Worm (Caenorhabditis elegans): ENCODE data around the gene C27C12.1.

ce11 chrX:14868200-14868599 lies 14.6 kb upstream of the C27C12.1 start, which contains the start of gene F31F6.1:
- no peak for TF ChIP-seq ama-1 (optimal IDR thresholded peaks at IDR 0.05)
- no peak for TF ChIP-seq hmg-4 (GFP tag; optimal IDR thresholded peaks at IDR 0.05)
- no peak for TF ChIP-seq tbx-37 (GFP tag; conservative IDR thresholded peaks at IDR 0.05)
- TF ChIP-seq sea-1 (GFP tag; conservative IDR thresholded peaks at IDR 0.05), result no peak
- TF ChIP-seq aly-1 (tag; optimal IDR thresholded peaks at IDR 0.05), result no peak
- TF ChIP-seq ets-7 (tag; optimal IDR thresholded peaks at IDR 0.05), result no peak
- no peak for TF ChIP-seq ceh-13 (GFP tag; optimal IDR thresholded peaks at IDR 0.05)
- TF ChIP-seq F13C5.2 (tag; optimal IDR thresholded peaks at IDR 0.05), result no peak
- TF ChIP-seq scrt-1 (GFP tag; IDR thresholded peaks at IDR 0.05), result no peak
- no peak for TF ChIP-seq tra-4 (tag; optimal IDR thresholded peaks at IDR 0.05)
- no peak for TF ChIP-seq tbx-11 (GFP tag; IDR thresholded peaks at IDR 0.05)
- TF ChIP-seq hmbx-1 (tag; optimal IDR thresholded peaks at IDR 0.05), result no peak

Measured in whole organism, early embryonic.